Fruit fly (Drosophila melanogaster) whole organism, wandering third instar larva: ENCODE measurements around the gene fusl.

Source experiments
- Abd-B ChIP-seq: fragments of >200 bp; optimal IDR thresholded peaks from 2 replicates; lab custom pipeline; 2017; ENCODE audit warnings: missing biosample characterization, missing genetic modification characterization
- CG32264 ChIP-seq: fragments of 200-800 bp; sonication (Bioruptor generic); optimal IDR thresholded peaks from 2 replicates; lab custom pipeline; 2016; ENCODE audit warnings: missing biosample characterization, missing genetic modification characterization
- CG9705 ChIP-seq: fragments of 200-800 bp; sonication (Bioruptor generic); optimal IDR thresholded peaks from 2 replicates; lab custom pipeline; 2018; ENCODE audit warnings: missing biosample characterization, mild to moderate bottlenecking, missing genetic modification characterization
- CrebA ChIP-seq: fragments of 200-800 bp; sonication (Bioruptor generic); optimal IDR thresholded peaks from 2 replicates; lab custom pipeline; 2016; ENCODE audit warnings: missing biosample characterization, mild to moderate bottlenecking, missing genetic modification characterization, borderline replicate concordance
- Dfd ChIP-seq: fragments of >200 bp; optimal IDR thresholded peaks from 2 replicates; lab custom pipeline; 2017; ENCODE audit warnings: missing biosample characterization, missing genetic modification characterization
- Dif ChIP-seq: fragments of 200-275, 200-300 bp; sonication (Bioruptor generic); optimal IDR thresholded peaks from 2 replicates; lab custom pipeline; 2018; ENCODE audit warnings: missing biosample characterization, missing genetic modification characterization; ENCODE audit not compliant: partially characterized antibody
- GATAd ChIP-seq: sonication (Bioruptor generic); optimal IDR thresholded peaks from 2 replicates; lab custom pipeline; 2016; ENCODE audit warnings: missing biosample characterization, missing genetic modification characterization
- HLH106 ChIP-seq: fragments of 200-800 bp; optimal IDR thresholded peaks from 3 replicates; lab custom pipeline; 2019; ENCODE audit warnings: missing biosample characterization, mild to moderate bottlenecking, missing genetic modification characterization, moderate library complexity
- Hnf4 ChIP-seq: fragments of 200-800 bp; sonication (Bioruptor generic); optimal IDR thresholded peaks from 2 replicates; lab custom pipeline; 2016; ENCODE audit warnings: missing biosample characterization, mild to moderate bottlenecking, missing genetic modification characterization
- Hr78 ChIP-seq: fragments of >200 bp; optimal IDR thresholded peaks from 2 replicates; lab custom pipeline; 2017; ENCODE audit warnings: missing biosample characterization, missing genetic modification characterization
- Hr83 ChIP-seq: fragments of 200-300 bp; sonication (Bioruptor generic); optimal IDR thresholded peaks from 2 replicates; lab custom pipeline; 2016; ENCODE audit warnings: missing biosample characterization, mild to moderate bottlenecking, missing genetic modification characterization, moderate library complexity; ENCODE audit not compliant: poor library complexity, severe bottlenecking
- Jra ChIP-seq: sonication (Bioruptor generic); optimal IDR thresholded peaks from 2 replicates; lab custom pipeline; 2016; ENCODE audit warnings: missing biosample characterization, missing genetic modification characterization
- Mio ChIP-seq: sonication (Bioruptor generic); optimal IDR thresholded peaks from 2 replicates; lab custom pipeline; 2016; ENCODE audit warnings: missing biosample characterization, missing genetic modification characterization
- Myc ChIP-seq: fragments of >200 bp; optimal IDR thresholded peaks from 2 replicates; lab custom pipeline; 2017
- N ChIP-seq: fragments of >200 bp; optimal IDR thresholded peaks from 2 replicates; lab custom pipeline; 2018; ENCODE audit warnings: missing biosample characterization, missing external identifiers, missing genetic modification characterization
- OdsH ChIP-seq: fragments of 200-800 bp; sonication (Bioruptor generic); optimal IDR thresholded peaks from 2 replicates; lab custom pipeline; 2016; ENCODE audit warnings: missing biosample characterization, mild to moderate bottlenecking, missing genetic modification characterization
- Rel ChIP-seq, 2 experiments: fragments of 200-800 bp; sonication (Bioruptor generic) in 1 of 2; optimal IDR thresholded peaks; 2 replicates in 1 of 2; 3 replicates in 1 of 2; lab custom pipeline; 2016 to 2019; ENCODE audit warnings: mild to moderate bottlenecking in 2 of 2, missing biosample characterization in 2 of 2, missing genetic modification characterization in 2 of 2, moderate library complexity in 1 of 2
- Sp1 ChIP-seq: fragments of 200-800 bp; sonication (Bioruptor generic); optimal IDR thresholded peaks from 3 replicates; lab custom pipeline; 2019; ENCODE audit warnings: missing biosample characterization, mild to moderate bottlenecking, missing genetic modification characterization, moderate library complexity
- Vsx2 ChIP-seq: fragments of 200-300, 225-300 bp; sonication (Bioruptor generic); optimal IDR thresholded peaks from 2 replicates; lab custom pipeline; 2018; ENCODE audit warnings: missing biosample characterization, missing genetic modification characterization; ENCODE audit not compliant: partially characterized antibody
- br ChIP-seq: fragments of 200-800 bp; sonication (Bioruptor generic); optimal IDR thresholded peaks from 2 replicates; lab custom pipeline; 2016; ENCODE audit warnings: missing biosample characterization, missing genetic modification characterization
- brk ChIP-seq: fragments of 200-800 bp; sonication (Bioruptor generic); optimal IDR thresholded peaks from 2 replicates; lab custom pipeline; 2016; ENCODE audit warnings: missing biosample characterization, mild to moderate bottlenecking, missing genetic modification characterization
- dl ChIP-seq, 2 experiments: fragments of 175-275, 200-275 bp in 1 of 2; fragments of 200-275 bp in 1 of 2; sonication (Bioruptor generic); optimal IDR thresholded peaks; lab custom pipeline; 2018; ENCODE audit warnings: mild to moderate bottlenecking in 2 of 2, missing biosample characterization in 2 of 2, missing genetic modification characterization in 2 of 2, moderate library complexity in 2 of 2; ENCODE audit not compliant: partially characterized antibody in 2 of 2, insufficient read depth in 1 of 2
- dmrt93B ChIP-seq: fragments of 200-800 bp; sonication (Bioruptor generic); optimal IDR thresholded peaks from 2 replicates; lab custom pipeline; 2018; ENCODE audit warnings: missing biosample characterization, mild to moderate bottlenecking, missing genetic modification characterization
- dsf ChIP-seq: sonication (Bioruptor generic); optimal IDR thresholded peaks from 2 replicates; lab custom pipeline; 2016; ENCODE audit warnings: missing biosample characterization, missing genetic modification characterization, borderline replicate concordance
- ey ChIP-seq: fragments of 200-800 bp; sonication (Bioruptor generic); optimal IDR thresholded peaks from 2 replicates; lab custom pipeline; 2016; ENCODE audit warnings: missing biosample characterization, missing genetic modification characterization
- foxo ChIP-seq, 2 experiments: fragments of 200-800 bp; sonication (Bioruptor generic); optimal IDR thresholded peaks; 2 replicates in 1 of 2; 3 replicates in 1 of 2; lab custom pipeline; 2016 to 2017; ENCODE audit warnings: missing biosample characterization in 2 of 2, missing genetic modification characterization in 2 of 2
- fru ChIP-seq: fragments of 200-800 bp; sonication (Bioruptor generic); optimal IDR thresholded peaks from 3 replicates; lab custom pipeline; 2016; ENCODE audit warnings: missing biosample characterization, mild to moderate bottlenecking, missing genetic modification characterization
- h ChIP-seq: fragments of 200-800 bp; sonication (Bioruptor generic); optimal IDR thresholded peaks from 3 replicates; lab custom pipeline; 2016; ENCODE audit warnings: missing biosample characterization, mild to moderate bottlenecking, missing genetic modification characterization
- jim ChIP-seq: fragments of 175-275, 200-325 bp; sonication (Bioruptor generic); optimal IDR thresholded peaks from 2 replicates; lab custom pipeline; 2016; ENCODE audit warnings: missing biosample characterization, mild to moderate bottlenecking, missing genetic modification characterization
- lola ChIP-seq: fragments of >200 bp; optimal IDR thresholded peaks from 2 replicates; lab custom pipeline; 2017; ENCODE audit warnings: missing biosample characterization, missing genetic modification characterization
- pan ChIP-seq: fragments of >200 bp; optimal IDR thresholded peaks from 2 replicates; lab custom pipeline; 2017
- psq ChIP-seq: fragments of 200-800 bp; sonication (Bioruptor generic); optimal IDR thresholded peaks from 3 replicates; lab custom pipeline; 2017; ENCODE audit warnings: missing biosample characterization, mild to moderate bottlenecking, missing genetic modification characterization, moderate library complexity
- rgr ChIP-seq: fragments of 200-800 bp; sonication (Bioruptor generic); optimal IDR thresholded peaks from 3 replicates; lab custom pipeline; 2016; ENCODE audit warnings: missing biosample characterization, mild to moderate bottlenecking, missing genetic modification characterization
- sage ChIP-seq: fragments of 200-800 bp; sonication (Bioruptor generic); optimal IDR thresholded peaks from 2 replicates; lab custom pipeline; 2016; ENCODE audit warnings: missing biosample characterization, mild to moderate bottlenecking, missing genetic modification characterization
- sv ChIP-seq: fragments of 200-800 bp; sonication (Bioruptor generic); optimal IDR thresholded peaks from 3 replicates; lab custom pipeline; 2016; ENCODE audit warnings: missing biosample characterization, missing genetic modification characterization
- tai ChIP-seq: sonication (Bioruptor generic); optimal IDR thresholded peaks from 2 replicates; lab custom pipeline; 2016; ENCODE audit warnings: missing biosample characterization, missing genetic modification characterization
- usp ChIP-seq: fragments of >200 bp; optimal IDR thresholded peaks from 2 replicates; lab custom pipeline; 2017; ENCODE audit warnings: missing biosample characterization, missing genetic modification characterization
- woc ChIP-seq: sonication (Bioruptor generic); optimal IDR thresholded peaks from 2 replicates; lab custom pipeline; 2016; ENCODE audit warnings: missing biosample characterization, mild to moderate bottlenecking, missing genetic modification characterization

The fusl gene

DNA sequence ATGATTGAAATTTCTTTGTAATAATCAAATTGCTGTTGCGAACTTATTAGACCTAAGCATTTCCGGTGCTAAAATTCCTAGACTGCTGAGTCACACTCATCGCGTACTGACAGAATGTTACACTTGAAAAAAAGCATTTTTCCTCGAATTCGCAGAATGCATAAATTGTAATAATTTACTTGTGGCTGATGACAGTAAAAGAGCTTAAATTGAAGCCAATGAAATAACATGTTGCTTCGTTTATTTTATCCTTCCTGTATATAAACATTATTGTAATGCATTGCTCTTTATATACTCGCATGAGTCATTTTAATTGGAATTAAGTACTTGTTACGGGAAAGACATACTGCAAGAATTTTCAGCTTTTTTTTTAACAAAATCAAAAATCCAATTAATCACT lies 47.3 kb downstream of the fusl start:
- TF ChIP-seq rgr (GFP tag; lab: Kevin White, UChicago) (peak; percentile 21), pan (lab: Kevin White, UChicago) (no peak), Myc (lab: Kevin White, UChicago) (no peak), sv (no peak), psq (GFP tag; lab: Kevin White, UChicago) (no peak), foxo (GFP tag; optimal IDR thresholded peaks at IDR 0.05; lab: Kevin White, UChicago) (peak in 1 of 2 experiments; percentile 31), h (GFP tag; lab: Kevin White, UChicago) (peak; percentile 15), Dfd (GFP tag; lab: Kevin White, UChicago) (no peak), usp (no peak), Jra (GFP tag; lab: Kevin White, UChicago) (no peak), Rel (GFP tag; optimal IDR thresholded peaks at IDR 0.05; lab: Kevin White, UChicago) (no peak), Rel (tag; optimal IDR thresholded peaks at IDR 0.05; lab: Kevin White, UChicago) (no peak), N (GFP tag; lab: Kevin White, UChicago) (no peak), HLH106 (tag; lab: Kevin White, UChicago) (peak; percentile 33), brk (GFP tag; lab: Kevin White, UChicago) (no peak), Hr78 (GFP tag; lab: Kevin White, UChicago) (no peak), tai (GFP tag; lab: Kevin White, UChicago) (peak; percentile 43), CrebA (no peak), Vsx2 (GFP tag; lab: Kevin White, UChicago) (no peak)

DNA sequence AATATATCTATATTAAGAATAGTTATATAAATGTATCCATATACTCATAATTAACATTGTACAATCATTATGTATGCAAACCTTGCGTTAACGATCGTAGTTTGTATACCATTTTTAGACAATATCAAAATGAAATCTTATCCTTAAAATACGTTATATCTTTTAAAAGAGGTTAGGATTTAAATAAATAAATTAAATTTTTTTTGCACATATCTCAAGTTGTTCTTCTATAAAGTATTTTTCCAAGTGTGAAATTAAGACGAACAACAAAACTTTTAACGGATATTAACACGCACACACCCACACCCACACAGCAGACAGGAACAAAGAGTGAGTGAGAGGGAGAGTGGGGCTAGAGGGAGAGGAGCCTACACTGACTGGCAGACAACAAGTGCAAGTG lies 48.0 kb downstream of the fusl start:
- TF ChIP-seq Abd-B = no peak
- TF ChIP-seq ey = no peak
- peak; percentile 9 for TF ChIP-seq h (GFP tag; lab: Kevin White, UChicago)
- no peak for TF ChIP-seq pan (lab: Kevin White, UChicago)
- TF ChIP-seq dl (GFP tag; optimal IDR thresholded peaks at IDR 0.05; lab: Kevin White, UChicago; ENCODE audit: insufficient read depth in 1 of 2, partially characterized antibody in 2 of 2) = no peak
- no peak for TF ChIP-seq sv
- no peak for TF ChIP-seq GATAd (GFP tag; lab: Kevin White, UChicago)
- peak in 1 of 2 experiments; percentile 29 for TF ChIP-seq foxo (GFP tag; optimal IDR thresholded peaks at IDR 0.05; lab: Kevin White, UChicago)
- no peak for TF ChIP-seq lola (GFP tag; lab: Kevin White, UChicago)
- peak; percentile 33 for TF ChIP-seq fru
- no peak for TF ChIP-seq woc (GFP tag; lab: Kevin White, UChicago)
- TF ChIP-seq CrebA = no peak
- TF ChIP-seq Dif (GFP tag; lab: Kevin White, UChicago) = no peak
- peak; percentile 15 for TF ChIP-seq HLH106 (tag; lab: Kevin White, UChicago)
- no peak for TF ChIP-seq Rel (GFP tag; optimal IDR thresholded peaks at IDR 0.05; lab: Kevin White, UChicago)
- TF ChIP-seq Rel (tag; optimal IDR thresholded peaks at IDR 0.05; lab: Kevin White, UChicago) = no peak
- no peak for TF ChIP-seq dsf (GFP tag; lab: Kevin White, UChicago)
- no peak for TF ChIP-seq br (GFP tag; lab: Kevin White, UChicago)
- TF ChIP-seq psq (GFP tag; lab: Kevin White, UChicago) = peak; percentile 1
- no peak for TF ChIP-seq dmrt93B
- TF ChIP-seq jim (GFP tag; lab: Kevin White, UChicago) = no peak
- TF ChIP-seq Dfd (GFP tag; lab: Kevin White, UChicago) = no peak
- peak; percentile 58 for TF ChIP-seq Sp1
- TF ChIP-seq Hr83 (GFP tag; lab: Kevin White, UChicago) = no peak
- no peak for TF ChIP-seq Vsx2 (GFP tag; lab: Kevin White, UChicago)
- no peak for TF ChIP-seq Hnf4
- TF ChIP-seq rgr (GFP tag; lab: Kevin White, UChicago) = peak; percentile 9
- no peak for TF ChIP-seq N (GFP tag; lab: Kevin White, UChicago)
- TF ChIP-seq Mio (GFP tag; lab: Kevin White, UChicago) = no peak
- no peak for TF ChIP-seq Jra (GFP tag; lab: Kevin White, UChicago)
- TF ChIP-seq Hr78 (GFP tag; lab: Kevin White, UChicago) = no peak
- no peak for TF ChIP-seq tai (GFP tag; lab: Kevin White, UChicago)
- no peak for TF ChIP-seq CG32264 (GFP tag; lab: Kevin White, UChicago)
- TF ChIP-seq CG9705 (GFP tag; lab: Kevin White, UChicago) = no peak
- TF ChIP-seq OdsH (GFP tag; lab: Kevin White, UChicago) = peak; percentile 37
- TF ChIP-seq brk (GFP tag; lab: Kevin White, UChicago) = no peak
- no peak for TF ChIP-seq Myc (lab: Kevin White, UChicago)
- no peak for TF ChIP-seq sage (GFP tag; lab: Kevin White, UChicago)
- TF ChIP-seq usp = no peak
